Worm (Caenorhabditis elegans): ENCODE measurements around the gene jnk-1.

ce11 chrIV:6920063-6920462 is 37.4 kb upstream of the jnk-1 start, which contains the start of gene T22D1.18:
- no peak for TF ChIP-seq ztf-4 (tag; optimal IDR thresholded peaks at IDR 0.05)
- TF ChIP-seq fkh-10 (GFP tag; optimal IDR thresholded peaks at IDR 0.05), result no peak
- TF ChIP-seq R02D3.7 (tag; optimal IDR thresholded peaks at IDR 0.05), result no peak
- no peak for TF ChIP-seq egl-27 (tag; optimal IDR thresholded peaks at IDR 0.05)
- TF ChIP-seq ceh-82 (tag; optimal IDR thresholded peaks at IDR 0.05), result no peak
- no peak for TF ChIP-seq aly-2 (tag; optimal IDR thresholded peaks at IDR 0.05)
